Fruit fly (Drosophila melanogaster) whole organism, embryonic: Measurements from ENCODE around the gene Vha68-3.

ENCODE experiments used
- Atf3 ChIP-seq: fragments of 200-800 bp; sonication (Bioruptor generic); optimal IDR thresholded peaks from 3 replicates; lab custom pipeline; 2016; ENCODE audit warnings: missing biosample characterization, missing genetic modification characterization
- B-H2 ChIP-seq: fragments of 200-800 bp; sonication (Bioruptor generic); optimal IDR thresholded peaks from 2 replicates; lab custom pipeline; 2018; ENCODE audit warnings: missing biosample characterization, mild to moderate bottlenecking, missing genetic modification characterization
- BtbVII ChIP-seq: fragments of 200-800 bp; sonication (Bioruptor generic); optimal IDR thresholded peaks from 3 replicates; lab custom pipeline; 2017; ENCODE audit warnings: missing biosample characterization, mild to moderate bottlenecking, missing genetic modification characterization
- CG10366 ChIP-seq: fragments of 200-800 bp; sonication (Bioruptor generic); IDR thresholded peaks from 2 replicates; pipeline ENCODE4 v1.3.6; 2022; ENCODE audit warnings: missing biosample characterization, missing genetic modification characterization
- CG10979 ChIP-seq: fragments of 200-800 bp; sonication (Bioruptor generic); optimal IDR thresholded peaks from 2 replicates; lab custom pipeline; 2018; ENCODE audit warnings: missing biosample characterization, mild to moderate bottlenecking, missing genetic modification characterization, moderate library complexity
- CG11456 ChIP-seq: fragments of 200-800 bp; sonication (Bioruptor generic); IDR thresholded peaks from 3 replicates; pipeline ENCODE4 v1.3.6; 2022; ENCODE audit warnings: missing biosample characterization, missing genetic modification characterization
- CG14860 ChIP-seq: fragments of 200-800 bp; sonication (Bioruptor generic); IDR thresholded peaks from 3 replicates; pipeline ENCODE4 v1.3.6; 2022; ENCODE audit warnings: missing biosample characterization, missing genetic modification characterization; ENCODE audit not compliant: partially characterized antibody
- CG15601 ChIP-seq: fragments of 200-800 bp; sonication (Bioruptor generic); optimal IDR thresholded peaks from 3 replicates; lab custom pipeline; 2019; ENCODE audit warnings: missing biosample characterization, mild to moderate bottlenecking, missing genetic modification characterization, moderate library complexity
- CG16813 ChIP-seq: fragments of 200-800 bp; sonication (Bioruptor generic); IDR thresholded peaks from 3 replicates; pipeline ENCODE4 v1.3.6; 2022; ENCODE audit warnings: missing biosample characterization, missing genetic modification characterization; ENCODE audit not compliant: partially characterized antibody
- CG17361 ChIP-seq: fragments of 200-800 bp; sonication (Bioruptor generic); IDR thresholded peaks from 3 replicates; pipeline ENCODE4 v1.3.6; 2022; ENCODE audit warnings: missing biosample characterization, missing genetic modification characterization
- CG32532 ChIP-seq: fragments of 200-800 bp; sonication (Bioruptor generic); IDR thresholded peaks from 2 replicates; pipeline ENCODE4 v1.3.6; 2022; ENCODE audit warnings: missing biosample characterization, missing genetic modification characterization
- CG3407 ChIP-seq: fragments of 200-800 bp; sonication (Bioruptor generic); optimal IDR thresholded peaks from 2 replicates; lab custom pipeline; 2018; ENCODE audit warnings: missing biosample characterization, mild to moderate bottlenecking, missing genetic modification characterization
- CG4404 ChIP-seq: fragments of 200-800 bp; sonication (Bioruptor generic); IDR thresholded peaks from 2 replicates; pipeline ENCODE4 v1.3.6; 2022; ENCODE audit warnings: missing biosample characterization, missing genetic modification characterization
- CG5180 ChIP-seq: fragments of 200-800 bp; sonication (Bioruptor generic); optimal IDR thresholded peaks from 3 replicates; lab custom pipeline; 2017; ENCODE audit warnings: missing biosample characterization, missing genetic modification characterization, mild to moderate bottlenecking, moderate library complexity, missing genetic modification reagents
- CG7786 ChIP-seq: fragments of 200-800 bp; sonication (Bioruptor generic); optimal IDR thresholded peaks from 2 replicates; lab custom pipeline; 2016; ENCODE audit warnings: missing biosample characterization, missing genetic modification characterization
- CG7963 ChIP-seq: fragments of 200-800 bp; sonication (Bioruptor generic); IDR thresholded peaks from 3 replicates; pipeline ENCODE4 v1.3.6; 2022; ENCODE audit warnings: missing biosample characterization, missing genetic modification characterization; ENCODE audit not compliant: partially characterized antibody
- CG8089 ChIP-seq: fragments of 200-800 bp; sonication (Bioruptor generic); optimal IDR thresholded peaks from 3 replicates; lab custom pipeline; 2016; ENCODE audit warnings: missing biosample characterization, missing genetic modification characterization
- CG8765 ChIP-seq: fragments of 200-800 bp; sonication (Bioruptor generic); IDR thresholded peaks from 2 replicates; pipeline ENCODE4 v1.3.6; 2022; ENCODE audit warnings: missing biosample characterization, missing genetic modification characterization
- Chrac-16 ChIP-seq: fragments of 200-800 bp; sonication (Bioruptor generic); optimal IDR thresholded peaks from 3 replicates; lab custom pipeline; 2016; ENCODE audit warnings: missing biosample characterization, missing genetic modification characterization
- CoRest ChIP-seq: fragments of 200-800 bp; sonication (Bioruptor generic); optimal IDR thresholded peaks from 3 replicates; lab custom pipeline; 2018; ENCODE audit warnings: missing biosample characterization, mild to moderate bottlenecking, missing genetic modification characterization, moderate library complexity
- D19A ChIP-seq: fragments of 200-800 bp; optimal IDR thresholded peaks from 3 replicates; lab custom pipeline; 2019; ENCODE audit warnings: missing biosample characterization, mild to moderate bottlenecking, missing genetic modification characterization, moderate library complexity
- Dfd ChIP-seq, 2 experiments: fragments of >200 bp; optimal IDR thresholded peaks; 2 replicates each; lab custom pipeline; 2017; ENCODE audit warnings: missing biosample characterization in 2 of 2, missing genetic modification characterization in 2 of 2
- Fer2 ChIP-seq: fragments of 200-800 bp; sonication (Bioruptor generic); optimal IDR thresholded peaks from 2 replicates; lab custom pipeline; 2018; ENCODE audit warnings: missing biosample characterization, mild to moderate bottlenecking, missing genetic modification characterization, moderate library complexity
- HLHmδ ChIP-seq: fragments of 200-800 bp; sonication (Bioruptor generic); optimal IDR thresholded peaks from 2 replicates; lab custom pipeline; 2018; ENCODE audit warnings: missing biosample characterization, mild to moderate bottlenecking, missing genetic modification characterization, moderate library complexity
- Hsf ChIP-seq: fragments of 200-800 bp; sonication (Bioruptor generic); optimal IDR thresholded peaks from 3 replicates; lab custom pipeline; 2016; ENCODE audit warnings: missing biosample characterization, missing genetic modification characterization
- Nf-YB ChIP-seq: fragments of 200-800 bp; sonication (Bioruptor generic); optimal IDR thresholded peaks from 3 replicates; lab custom pipeline; 2019; ENCODE audit warnings: missing biosample characterization, mild to moderate bottlenecking, missing genetic modification characterization, moderate library complexity
- Ravus ChIP-seq: fragments of 200-800 bp; sonication (Bioruptor generic); IDR thresholded peaks from 2 replicates; pipeline ENCODE4 v1.3.6; 2022; ENCODE audit warnings: missing biosample characterization, missing genetic modification characterization
- Rx ChIP-seq: fragments of 200-800 bp; sonication (Bioruptor generic); IDR thresholded peaks from 2 replicates; pipeline ENCODE4 v1.3.6; 2022; ENCODE audit warnings: missing biosample characterization, missing genetic modification characterization
- Stat92E ChIP-seq, 3 experiments: fragments of >200 bp in 2 of 3; fragments of 200-800 bp in 1 of 3; sonication (Bioruptor generic) in 1 of 3; optimal IDR thresholded peaks; 2 replicates each; lab custom pipeline; 2017 to 2019; ENCODE audit warnings: missing biosample characterization in 3 of 3, missing genetic modification characterization in 3 of 3, mild to moderate bottlenecking in 1 of 3, moderate library complexity in 1 of 3
- Vsx1 ChIP-seq: fragments of 200-800 bp; sonication (Bioruptor generic); optimal IDR thresholded peaks from 2 replicates; lab custom pipeline; 2017; ENCODE audit warnings: missing biosample characterization, mild to moderate bottlenecking, missing genetic modification characterization, missing genetic modification reagents
- ab ChIP-seq: fragments of 200-800 bp; sonication (Bioruptor generic); optimal IDR thresholded peaks from 2 replicates; lab custom pipeline; 2016; ENCODE audit warnings: missing biosample characterization, missing genetic modification characterization
- amos ChIP-seq: fragments of 200-800 bp; sonication (Bioruptor generic); IDR thresholded peaks from 2 replicates; pipeline ENCODE4 v1.3.6; 2022; ENCODE audit warnings: missing biosample characterization, missing genetic modification characterization; ENCODE audit not compliant: partially characterized antibody
- caup ChIP-seq: fragments of 200-800 bp; sonication (Bioruptor generic); optimal IDR thresholded peaks from 3 replicates; lab custom pipeline; 2017; ENCODE audit warnings: missing biosample characterization, mild to moderate bottlenecking, missing genetic modification characterization, moderate library complexity; ENCODE audit not compliant: severe bottlenecking
- chn ChIP-seq: fragments of 200-800 bp; sonication (Bioruptor generic); optimal IDR thresholded peaks from 2 replicates; lab custom pipeline; 2016; ENCODE audit warnings: missing biosample characterization, missing genetic modification characterization
- dmrt11E ChIP-seq: fragments of 200-800 bp; sonication (Bioruptor generic); optimal IDR thresholded peaks from 3 replicates; lab custom pipeline; 2018; ENCODE audit warnings: missing biosample characterization, mild to moderate bottlenecking, missing genetic modification characterization, moderate library complexity
- gcm ChIP-seq: fragments of 200-800 bp; sonication (Bioruptor generic); optimal IDR thresholded peaks from 2 replicates; lab custom pipeline; 2019; ENCODE audit warnings: missing biosample characterization, mild to moderate bottlenecking, missing genetic modification characterization, moderate library complexity
- gem ChIP-seq: fragments of 200-800 bp; sonication (Bioruptor generic); optimal IDR thresholded peaks from 2 replicates; lab custom pipeline; 2019; ENCODE audit warnings: missing biosample characterization, mild to moderate bottlenecking, missing genetic modification characterization, moderate library complexity
- hbn ChIP-seq: fragments of 200-800 bp; sonication (Bioruptor generic); IDR thresholded peaks from 2 replicates; pipeline ENCODE4 v1.3.6; 2022; ENCODE audit warnings: missing biosample characterization, missing genetic modification characterization; ENCODE audit not compliant: partially characterized antibody
- jing ChIP-seq: fragments of 200-800 bp; sonication (Bioruptor generic); optimal IDR thresholded peaks from 2 replicates; lab custom pipeline; 2018; ENCODE audit warnings: missing biosample characterization, mild to moderate bottlenecking, missing genetic modification characterization
- lab ChIP-seq: fragments of 200-800 bp; sonication (Bioruptor generic); optimal IDR thresholded peaks from 3 replicates; lab custom pipeline; 2017; ENCODE audit warnings: missing biosample characterization, missing genetic modification characterization, mild to moderate bottlenecking, moderate library complexity, missing genetic modification reagents
- peb ChIP-seq: fragments of 200-800 bp; sonication (Bioruptor generic); IDR thresholded peaks from 2 replicates; pipeline ENCODE4 v1.3.6; 2022; ENCODE audit warnings: missing biosample characterization, missing genetic modification characterization
- pum ChIP-seq: fragments of 200-800 bp; sonication (Bioruptor generic); optimal IDR thresholded peaks from 2 replicates; lab custom pipeline; 2016; ENCODE audit warnings: missing biosample characterization, missing genetic modification characterization
- seq ChIP-seq: fragments of 200-800 bp; sonication (Bioruptor generic); IDR thresholded peaks from 2 replicates; pipeline ENCODE4 v1.3.6; 2022; ENCODE audit warnings: missing biosample characterization, missing genetic modification characterization
- sisA ChIP-seq: fragments of 200-800 bp; sonication (Bioruptor generic); IDR thresholded peaks from 2 replicates; pipeline ENCODE4 v1.3.6; 2022; ENCODE audit warnings: missing biosample characterization, missing genetic modification characterization
- so ChIP-seq: fragments of 200-800 bp; sonication (Bioruptor generic); IDR thresholded peaks from 3 replicates; pipeline ENCODE4 v1.3.6; 2022; ENCODE audit warnings: missing biosample characterization, missing genetic modification characterization
- stwl ChIP-seq: fragments of 200-800 bp; sonication (Bioruptor generic); optimal IDR thresholded peaks from 3 replicates; lab custom pipeline; 2018; ENCODE audit warnings: missing biosample characterization, mild to moderate bottlenecking, missing genetic modification characterization, moderate library complexity
- ttk ChIP-seq: fragments of 200-800 bp; sonication (Bioruptor generic); IDR thresholded peaks from 2 replicates; pipeline ENCODE4 v2.1.2; 2022; ENCODE audit warnings: missing biosample characterization, missing genetic modification characterization
- yki ChIP-seq: fragments of >200 bp; optimal IDR thresholded peaks from 3 replicates; lab custom pipeline; 2018

The Vha68-3 gene

dm6 chr2L:13004059-13004870 is 25.7 kb downstream of the Vha68-3 start, which contains the start of the genes Vha68-1 and mTor (continued):
- TF ChIP-seq CG14860 (GFP tag; lab: Robert Waterston, UW) (peak; percentile 83), Dfd (GFP tag; optimal IDR thresholded peaks at IDR 0.05; lab: Kevin White, UChicago) (peak in 1 of 2 experiments; percentile 74), dmrt11E (peak; percentile 75), lab (GFP tag; lab: Kevin White, UChicago) (no peak), CG8089 (GFP tag; lab: Kevin White, UChicago) (peak; percentile 56), CG7963 (GFP tag; lab: Robert Waterston, UW) (peak; percentile 59), stwl (tag; lab: Kevin White, UChicago) (no peak), Rx (peak; percentile 68), pum (peak; percentile 76), BtbVII (GFP tag; lab: Kevin White, UChicago) (no peak), B-H2 (GFP tag; lab: Kevin White, UChicago) (no peak), Vsx1 (GFP tag; lab: Kevin White, UChicago) (no peak), gcm (GFP tag; lab: Kevin White, UChicago) (no peak), seq (GFP tag; lab: Robert Waterston, UW) (0 out of 2 replicates have a peak, but pooled peaks have one; percentile 45), gem (tag; lab: Kevin White, UChicago) (peak; percentile 91), ab (GFP tag; lab: Kevin White, UChicago) (peak; percentile 55), CG32532 (peak; percentile 89), CG10366 (GFP tag; lab: Robert Waterston, UW) (peak; percentile 80), CG3407 (GFP tag; lab: Kevin White, UChicago) (no peak), CG17361 (GFP tag; lab: Robert Waterston, UW) (no peak; the same call in 2 of the 3 replicates), Atf3 (peak; percentile 61), HLHmδ (GFP tag; lab: Kevin White, UChicago) (no peak), sisA (peak; percentile 85), Fer2 (tag; lab: Kevin White, UChicago) (peak; percentile 70), Hsf (peak; percentile 80), CG5180 (GFP tag; lab: Kevin White, UChicago) (no peak), CG8765 (peak; percentile 63; the same call in 1 of the 2 replicates), jing (peak; percentile 39), Chrac-16 (GFP tag; lab: Kevin White, UChicago) (peak; percentile 81), amos (GFP tag; lab: Robert Waterston, UW) (peak; percentile 86), so (GFP tag; lab: Robert Waterston, UW) (no peak), D19A (no peak), CG11456 (GFP tag; lab: Robert Waterston, UW) (peak; percentile 82), CG15601 (no peak), chn (GFP tag; lab: Kevin White, UChicago) (peak; percentile 86), CG10979 (tag; lab: Kevin White, UChicago) (peak; percentile 61), hbn (GFP tag; lab: Robert Waterston, UW) (peak; percentile 70), ttk (GFP tag; lab: Robert Waterston, UW) (peak; percentile 59), CG7786 (GFP tag; lab: Kevin White, UChicago) (peak; percentile 78), caup (GFP tag; lab: Kevin White, UChicago) (peak; percentile 65), yki (lab: Kevin White, UChicago) (no peak), CG4404 (GFP tag; lab: Robert Waterston, UW) (peak; percentile 81), peb (peak; percentile 65), Nf-YB (GFP tag; lab: Kevin White, UChicago) (no peak), CG16813 (peak; percentile 91), Ravus (GFP tag; lab: Robert Waterston, UW) (peak; percentile 5; the same call in 1 of the 2 replicates), Stat92E (GFP tag; optimal IDR thresholded peaks at IDR 0.05; lab: Kevin White, UChicago) (no peak), CoRest (tag; lab: Kevin White, UChicago) (peak; percentile 90)
